Fruit fly (Drosophila melanogaster): ENCODE measurements around the gene CG13630.

Gene CG13630

dm6 chr3R:24753561-24754027, 34.4 kb upstream of the CG13630 start, which contains the start of gene asp (continued):
- TF ChIP-seq CG31441 (GFP tag; IDR thresholded peaks at IDR 0.05) (no peak), CG7987 (GFP tag; optimal IDR thresholded peaks at IDR 0.05) (no peak), sug (tag; optimal IDR thresholded peaks at IDR 0.05) (no peak), slbo (GFP tag; IDR thresholded peaks at IDR 0.05) (peak; percentile 35; the same call in 1 of the 2 replicates), zfh2 (GFP tag; optimal IDR thresholded peaks at IDR 0.05) (no peak), CG18764 (GFP tag; optimal IDR thresholded peaks at IDR 0.05) (no peak), CG6654 (GFP tag; optimal IDR thresholded peaks at IDR 0.05) (no peak), CG10654 (GFP tag; optimal IDR thresholded peaks at IDR 0.05) (no peak), CG30403 (GFP tag; optimal IDR thresholded peaks at IDR 0.05) (peak; percentile 52), al (GFP tag; IDR thresholded peaks at IDR 0.05) (no peak), crol (GFP tag; IDR thresholded peaks at IDR 0.05) (no peak), cato (GFP tag; optimal IDR thresholded peaks at IDR 0.05; ENCODE audit: borderline replicate concordance) (no peak), chinmo (GFP tag; IDR thresholded peaks at IDR 0.05; ENCODE audit: partially characterized antibody) (peak; percentile 12; the same call in 1 of the 4 replicates), Fer2 (tag; optimal IDR thresholded peaks at IDR 0.05) (no peak), B-H1 (GFP tag; IDR thresholded peaks at IDR 0.05) (no peak), ken (GFP tag; IDR thresholded peaks at IDR 0.05) (no peak), CG3995 (GFP tag; optimal IDR thresholded peaks at IDR 0.05) (no peak), CG11696 (GFP tag; IDR thresholded peaks at IDR 0.05) (no peak), knrl (GFP tag; IDR thresholded peaks at IDR 0.05; ENCODE audit: partially characterized antibody) (peak; percentile 82), CG18599 (GFP tag; optimal IDR thresholded peaks at IDR 0.05) (no peak), CG10366 (GFP tag; IDR thresholded peaks at IDR 0.05) (no peak), CG8290 (GFP tag; optimal IDR thresholded peaks at IDR 0.05) (no peak), CG8290 (tag; optimal IDR thresholded peaks at IDR 0.05) (no peak), CG12219 (GFP tag; optimal IDR thresholded peaks at IDR 0.05) (no peak)

DNA sequence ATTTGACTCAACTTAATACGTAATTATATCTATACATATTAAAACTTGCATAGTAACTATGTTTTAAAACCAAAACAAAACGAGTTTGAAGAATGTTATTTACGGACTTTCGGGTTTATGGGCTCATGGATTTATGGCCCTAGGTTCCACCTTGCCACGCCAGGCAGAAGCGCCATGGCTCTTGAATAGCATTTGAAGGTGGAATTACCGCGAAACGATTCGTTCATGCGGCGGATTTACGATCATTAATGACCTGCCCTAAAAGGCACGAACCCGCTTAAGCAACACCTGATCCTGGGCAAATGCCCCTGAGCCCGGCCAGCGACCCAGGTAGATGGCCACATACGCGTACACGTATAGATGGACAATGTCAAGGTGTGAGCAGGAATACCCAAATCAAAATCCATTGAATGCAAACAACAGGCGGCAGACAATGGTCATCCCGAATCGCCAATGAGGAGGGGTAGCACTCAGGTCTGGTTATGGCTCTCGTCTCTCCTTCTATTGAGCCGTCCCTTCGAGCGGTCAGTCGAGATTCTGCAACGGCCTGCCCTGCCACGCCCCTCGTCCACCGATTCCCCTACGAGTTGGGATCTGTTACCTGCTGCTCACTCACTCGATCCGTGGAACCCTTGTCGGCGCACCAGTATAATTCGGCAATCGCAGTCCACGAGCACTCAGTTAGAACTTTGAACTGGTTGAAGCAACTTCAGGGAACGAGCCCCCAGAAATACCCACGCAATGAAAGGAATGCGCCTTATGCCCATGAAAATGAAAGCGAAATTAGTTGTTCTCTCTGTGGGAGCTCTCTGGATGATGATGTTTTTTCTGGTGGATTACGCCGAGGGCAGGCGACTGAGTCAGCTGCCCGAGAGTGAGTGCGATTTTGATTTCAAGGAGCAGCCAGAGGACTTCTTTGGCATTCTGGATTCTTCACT, 30.2 kb upstream of the CG13630 start, which contains the start of gene tld:
tld (plus strand) TSS at position 677 of the 938 bp plus-strand sequence.
- TF ChIP-seq CG6254 (GFP tag; optimal IDR thresholded peaks at IDR 0.05) (no peak), vfl (GFP tag; optimal IDR thresholded peaks at IDR 0.05) (no peak), NK7.1 (GFP tag; optimal IDR thresholded peaks at IDR 0.05) (no peak), D (optimal IDR thresholded peaks at IDR 0.05) (peak; percentile 78), D (GFP tag; optimal IDR thresholded peaks at IDR 0.05) (no peak), CG6813 (GFP tag; optimal IDR thresholded peaks at IDR 0.05) (no peak), CG3065 (GFP tag; optimal IDR thresholded peaks at IDR 0.05) (peak; percentile 44), Rfx (GFP tag; IDR thresholded peaks at IDR 0.05) (no peak), CG7556 (GFP tag; optimal IDR thresholded peaks at IDR 0.05) (no peak), hbn (GFP tag; IDR thresholded peaks at IDR 0.05; ENCODE audit: partially characterized antibody) (no peak), fd3F (GFP tag; optimal IDR thresholded peaks at IDR 0.05) (no peak), CG1024 (GFP tag; IDR thresholded peaks at IDR 0.05) (no peak), CG2875 (GFP tag; optimal IDR thresholded peaks at IDR 0.05) (no peak), CG9817 (tag; optimal IDR thresholded peaks at IDR 0.05) (no peak), dm (GFP tag; optimal IDR thresholded peaks at IDR 0.05) (no peak), lov (optimal IDR thresholded peaks at IDR 0.05) (no peak), lov (GFP tag; IDR thresholded peaks at IDR 0.05) (no peak), CG10274 (GFP tag; optimal IDR thresholded peaks at IDR 0.05) (no peak), CG18619 (GFP tag; optimal IDR thresholded peaks at IDR 0.05) (no peak), CG1832 (GFP tag; optimal IDR thresholded peaks at IDR 0.05) (no peak), fd64A (GFP tag; optimal IDR thresholded peaks at IDR 0.05) (no peak), wdn (GFP tag; IDR thresholded peaks at IDR 0.05) (no peak), NfI (GFP tag; optimal IDR thresholded peaks at IDR 0.05) (no peak), Blimp-1 (GFP tag; optimal IDR thresholded peaks at IDR 0.05) (peak; percentile 45), sc (optimal IDR thresholded peaks at IDR 0.05) (no peak), sc (GFP tag; optimal IDR thresholded peaks at IDR 0.05) (no peak), cad (GFP tag; optimal IDR thresholded peaks at IDR 0.05) (peak; percentile 98)

Data from whole organism, embryonic.